Fruit fly (Drosophila melanogaster): ENCODE data around the gene Acp76A.

DNA sequence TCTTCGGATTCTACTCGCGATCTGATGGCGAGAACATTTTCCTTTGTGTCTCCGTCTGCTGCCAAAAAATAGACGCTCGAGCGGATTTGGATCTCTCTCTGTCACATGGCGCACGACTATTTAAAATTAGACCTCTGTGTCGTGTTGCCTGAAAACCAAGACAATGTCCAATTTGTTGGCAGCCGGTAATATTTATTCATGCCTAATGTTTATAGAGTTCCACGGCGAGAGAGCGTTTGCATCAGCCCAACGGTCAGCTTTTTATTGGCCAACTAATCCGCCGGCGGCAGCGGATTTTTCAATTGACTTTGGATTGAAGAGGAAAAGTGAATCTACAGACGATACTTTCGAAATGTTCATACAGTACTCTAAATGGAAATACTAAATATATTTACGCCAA lies 48.6 kb downstream of the Acp76A start, which contains the start of gene SmydA-2:
- TF ChIP-seq Snoo (tag; optimal IDR thresholded peaks at IDR 0.05): no peak
- TF ChIP-seq EcR (GFP tag; optimal IDR thresholded peaks at IDR 0.05): no peak
- no peak for TF ChIP-seq D1 (tag; optimal IDR thresholded peaks at IDR 0.05)
- TF ChIP-seq fd96Ca (GFP tag; IDR thresholded peaks at IDR 0.05): no peak
- no peak for TF ChIP-seq rn (GFP tag; IDR thresholded peaks at IDR 0.05)
- no peak for TF ChIP-seq CG8301 (tag; optimal IDR thresholded peaks at IDR 0.05)
- no peak for TF ChIP-seq CG34367 (tag; optimal IDR thresholded peaks at IDR 0.05)
- TF ChIP-seq CG13204 (GFP tag; optimal IDR thresholded peaks at IDR 0.05): no peak
- TF ChIP-seq Ets98B (GFP tag; IDR thresholded peaks at IDR 0.05): no peak
- no peak for TF ChIP-seq CG8159 (tag; optimal IDR thresholded peaks at IDR 0.05)
- TF ChIP-seq CG14655 (GFP tag; optimal IDR thresholded peaks at IDR 0.05): no peak
- no peak for TF ChIP-seq CG10348 (GFP tag; IDR thresholded peaks at IDR 0.05)

Data from whole organism, pupa.